Worm (Caenorhabditis elegans): Measurements from ENCODE around the gene mig-10.

The mig-10 gene

ce11 chrIII:8268296-8268695 lies 10.6 kb upstream of the mig-10 start, which contains the start of the genes F09G8.7 and crn-7:
Gene F09G8.7, minus strand, starts transcription at chrIII:8268355.
Gene crn-7, plus strand, starts transcription at chrIII:8268531.
- TF ChIP-seq lin-39 (tag; optimal IDR thresholded peaks at IDR 0.05) (no peak), lsy-2 (tag; optimal IDR thresholded peaks at IDR 0.05) (peak in 1 of 2 experiments; percentile 47), unc-55 (GFP tag; optimal IDR thresholded peaks at IDR 0.05) (peak; percentile 8), fos-1 (tag; optimal IDR thresholded peaks at IDR 0.05) (peak; percentile 20), nhr-23 (tag; optimal IDR thresholded peaks at IDR 0.05) (no peak), C34F6.9 (tag; optimal IDR thresholded peaks at IDR 0.05) (peak; percentile 64), sma-9 (GFP tag; optimal IDR thresholded peaks at IDR 0.05) (no peak), sma-9 (tag; optimal IDR thresholded peaks at IDR 0.05) (no peak), nhr-10 (tag; optimal IDR thresholded peaks at IDR 0.05) (no peak), nhr-129 (tag; optimal IDR thresholded peaks at IDR 0.05) (peak; percentile 51), peb-1 (tag; optimal IDR thresholded peaks at IDR 0.05) (no peak), skn-1 (tag; optimal IDR thresholded peaks at IDR 0.05) (no peak)

- TF ChIP-seq elt-3 (tag; optimal IDR thresholded peaks at IDR 0.05) (no peak), R02D3.7 (tag; optimal IDR thresholded peaks at IDR 0.05) (no peak), ceh-82 (tag; optimal IDR thresholded peaks at IDR 0.05) (no peak), skn-1 (tag; optimal IDR thresholded peaks at IDR 0.05) (no peak), gmeb-1 (tag; optimal IDR thresholded peaks at IDR 0.05) (no peak), fos-1 (tag; optimal IDR thresholded peaks at IDR 0.05) (no peak), elt-1 (tag; optimal IDR thresholded peaks at IDR 0.05) (no peak), lin-39 (tag; optimal IDR thresholded peaks at IDR 0.05) (no peak), egl-27 (tag; optimal IDR thresholded peaks at IDR 0.05) (no peak), lin-13 (GFP tag; optimal IDR thresholded peaks at IDR 0.05) (no peak), nhr-77 (tag; optimal IDR thresholded peaks at IDR 0.05) (no peak)
Measured at ce11 chrIII:8271676-8272225, 7.2 kb upstream of the mig-10 start, which contains the start of the genes mps-4 and F09G8.10. Gene mps-4, minus strand, starts transcription at chrIII:8271776. Gene F09G8.10, minus strand, starts transcription at chrIII:8272175.

DNA sequence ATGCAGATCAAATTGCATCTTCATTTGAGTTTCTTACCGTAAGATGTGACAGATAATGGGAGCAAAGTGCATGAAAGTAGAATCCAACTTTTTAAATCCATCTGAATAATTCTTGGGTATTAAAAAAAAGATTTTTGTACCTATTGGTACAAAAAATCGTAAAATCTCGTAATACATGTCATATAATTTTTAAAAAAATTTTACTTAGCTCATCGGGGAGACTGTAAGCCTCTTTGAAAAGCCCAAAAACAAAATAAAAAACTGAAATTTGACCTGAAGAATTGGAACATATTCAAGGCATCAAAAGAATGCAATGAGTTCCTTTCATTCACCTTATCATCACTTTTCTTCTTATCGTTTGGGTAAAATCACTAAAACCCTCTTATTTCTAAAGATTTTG lies 3.0 kb upstream of the mig-10 start, which contains the start of gene clec-160:
clec-160 (minus strand) TSS at position 101 of the 400 bp plus-strand sequence.
- TF ChIP-seq snpc-4 (tag; optimal IDR thresholded peaks at IDR 0.05) (no peak), nhr-237 (tag; optimal IDR thresholded peaks at IDR 0.05) (no peak), gmeb-1 (tag; optimal IDR thresholded peaks at IDR 0.05) (no peak), mdl-1 (tag; optimal IDR thresholded peaks at IDR 0.05) (no peak), dmd-4 (tag; optimal IDR thresholded peaks at IDR 0.05) (no peak), F13H6.1 (tag; optimal IDR thresholded peaks at IDR 0.05) (no peak), nhr-21 (tag; optimal IDR thresholded peaks at IDR 0.05) (no peak), elt-3 (tag; optimal IDR thresholded peaks at IDR 0.05) (no peak), lin-11 (tag; optimal IDR thresholded peaks at IDR 0.05) (no peak)

- TF ChIP-seq nhr-23 (tag; optimal IDR thresholded peaks at IDR 0.05) (no peak), nhr-10 (tag; optimal IDR thresholded peaks at IDR 0.05) (no peak), ztf-11 (tag; optimal IDR thresholded peaks at IDR 0.05) (no peak), mab-5 (tag; optimal IDR thresholded peaks at IDR 0.05) (no peak), sma-3 (GFP tag; optimal IDR thresholded peaks at IDR 0.05) (no peak), nhr-6 (tag; optimal IDR thresholded peaks at IDR 0.05) (no peak), lin-39 (tag; optimal IDR thresholded peaks at IDR 0.05) (no peak), lsy-2 (tag; optimal IDR thresholded peaks at IDR 0.05) (no peak), unc-39 (tag; optimal IDR thresholded peaks at IDR 0.05) (no peak), dmd-4 (tag; optimal IDR thresholded peaks at IDR 0.05) (no peak)
Measured at ce11 chrIII:8279567-8279966, 666 bp downstream of the mig-10 start.

DNA sequence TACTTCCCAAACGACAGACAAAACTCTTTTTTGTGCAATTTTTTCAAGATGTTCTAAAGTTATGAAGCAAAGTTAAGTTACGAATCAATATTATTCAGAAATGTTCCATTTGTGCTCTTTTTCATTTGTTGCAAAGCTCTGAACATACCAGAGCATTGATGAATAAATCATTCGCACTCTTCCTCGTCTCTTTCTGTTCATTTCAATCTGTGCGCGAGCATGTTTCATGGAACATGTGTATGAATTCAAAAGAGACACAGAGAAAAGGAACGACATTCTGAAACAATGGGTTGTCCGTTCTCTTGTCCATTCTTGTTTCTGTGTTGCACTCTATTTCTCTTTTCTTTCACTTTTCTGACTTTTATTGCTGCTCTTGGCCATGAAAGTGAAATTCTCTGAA lies 1.5 kb downstream of the mig-10 start:
- TF ChIP-seq dmd-4 (tag; optimal IDR thresholded peaks at IDR 0.05) (no peak), lsy-2 (tag; optimal IDR thresholded peaks at IDR 0.05) (no peak), C34F6.9 (tag; optimal IDR thresholded peaks at IDR 0.05) (peak; percentile 1), ama-1 (optimal IDR thresholded peaks at IDR 0.05) (no peak), elt-3 (tag; optimal IDR thresholded peaks at IDR 0.05) (no peak), ceh-82 (tag; optimal IDR thresholded peaks at IDR 0.05) (no peak)

DNA sequence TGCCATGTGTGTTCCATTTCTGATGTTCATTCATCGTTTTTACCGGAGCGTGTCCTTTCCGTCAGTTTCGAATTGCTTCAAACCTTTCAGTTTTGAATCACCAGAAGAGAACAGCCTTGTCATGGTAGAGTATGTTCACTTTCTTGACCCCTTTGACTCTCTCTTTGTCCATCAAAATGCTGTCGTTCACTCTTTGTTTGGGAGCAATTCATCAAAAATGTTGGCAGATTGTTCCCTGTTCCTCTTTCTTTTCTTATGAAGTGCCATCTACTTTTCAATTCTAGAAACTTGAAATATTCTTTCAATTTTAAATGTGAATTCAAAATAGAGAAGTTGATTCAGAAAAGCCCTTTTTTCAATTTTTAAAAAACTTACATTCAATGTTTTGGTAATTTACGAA lies 2.4 kb downstream of the mig-10 start:
- TF ChIP-seq snpc-4 (tag; optimal IDR thresholded peaks at IDR 0.05) = no peak
- no peak for TF ChIP-seq unc-39 (tag; optimal IDR thresholded peaks at IDR 0.05)
- TF ChIP-seq elt-3 (tag; optimal IDR thresholded peaks at IDR 0.05) = no peak
- peak; percentile 33 for TF ChIP-seq unc-55 (GFP tag; optimal IDR thresholded peaks at IDR 0.05)
- TF ChIP-seq ztf-1 (GFP tag; conservative IDR thresholded peaks at IDR 0.05) = no peak
- TF ChIP-seq ZK546.5 (tag; optimal IDR thresholded peaks at IDR 0.05) = no peak

All from whole organism, L2 larva.